Fruit fly (Drosophila melanogaster) whole organism, embryonic: ENCODE measurements around the gene EMC5.

Source experiments
- CG11723 ChIP-seq: fragments of 200-800 bp; sonication (Bioruptor generic); optimal IDR thresholded peaks from 2 replicates; lab custom pipeline; 2017; ENCODE audit warnings: missing biosample characterization, mild to moderate bottlenecking, missing genetic modification characterization
- CG12744 ChIP-seq: fragments of 200-800 bp; sonication (Bioruptor generic); optimal IDR thresholded peaks from 2 replicates; lab custom pipeline; 2016; ENCODE audit warnings: missing biosample characterization, missing genetic modification characterization
- CG15269 ChIP-seq: fragments of 200-800 bp; sonication (Bioruptor generic); optimal IDR thresholded peaks from 2 replicates; lab custom pipeline; 2018; ENCODE audit warnings: missing biosample characterization, mild to moderate bottlenecking, missing genetic modification characterization, moderate library complexity
- CG1602 ChIP-seq: fragments of 200-800 bp; sonication (Bioruptor generic); optimal IDR thresholded peaks from 3 replicates; lab custom pipeline; 2016; ENCODE audit warnings: missing biosample characterization, missing genetic modification characterization
- CG16779 ChIP-seq: fragments of 200-800 bp; sonication (Bioruptor generic); IDR thresholded peaks from 2 replicates; pipeline ENCODE4 v1.3.6; 2022; ENCODE audit warnings: missing biosample characterization, missing genetic modification characterization
- CG17186 ChIP-seq: fragments of 200-800 bp; sonication (Bioruptor generic); optimal IDR thresholded peaks from 3 replicates; lab custom pipeline; 2017; ENCODE audit warnings: missing biosample characterization, missing genetic modification reagents, missing genetic modification characterization
- CG17829 ChIP-seq: fragments of 200-800 bp; optimal IDR thresholded peaks from 2 replicates; lab custom pipeline; 2019; ENCODE audit warnings: missing biosample characterization, mild to moderate bottlenecking, missing genetic modification characterization, moderate library complexity
- CG3995 ChIP-seq: fragments of 200-800 bp; sonication (Bioruptor generic); optimal IDR thresholded peaks from 3 replicates; lab custom pipeline; 2016; ENCODE audit warnings: missing biosample characterization, missing genetic modification characterization
- CG42726 ChIP-seq: fragments of 200-800 bp; sonication (Bioruptor generic); IDR thresholded peaks from 2 replicates; pipeline ENCODE4 v1.3.6; 2022; ENCODE audit warnings: missing biosample characterization, missing genetic modification characterization; ENCODE audit not compliant: partially characterized antibody
- CrebB ChIP-seq: fragments of 200-800 bp; sonication (Bioruptor generic); optimal IDR thresholded peaks from 3 replicates; lab custom pipeline; 2018; ENCODE audit warnings: missing biosample characterization, mild to moderate bottlenecking, missing genetic modification characterization
- Dad ChIP-seq: fragments of 200-800 bp; sonication (Bioruptor generic); optimal IDR thresholded peaks from 3 replicates; lab custom pipeline; 2016; ENCODE audit warnings: missing biosample characterization, missing genetic modification characterization
- Deaf1 ChIP-seq: fragments of 200-800 bp; optimal IDR thresholded peaks from 3 replicates; lab custom pipeline; 2019; ENCODE audit warnings: missing biosample characterization, mild to moderate bottlenecking, missing genetic modification characterization, moderate library complexity
- H2.0 ChIP-seq: fragments of 200-800 bp; sonication (Bioruptor generic); IDR thresholded peaks from 2 replicates; pipeline ENCODE4 v1.3.6; 2022; ENCODE audit warnings: missing biosample characterization, missing genetic modification characterization
- HLHmδ ChIP-seq: fragments of 200-800 bp; sonication (Bioruptor generic); optimal IDR thresholded peaks from 2 replicates; lab custom pipeline; 2018; ENCODE audit warnings: missing biosample characterization, mild to moderate bottlenecking, missing genetic modification characterization, moderate library complexity
- Hmx ChIP-seq: fragments of 200-800 bp; sonication (Bioruptor generic); optimal IDR thresholded peaks from 2 replicates; lab custom pipeline; 2016; ENCODE audit warnings: missing biosample characterization, missing genetic modification characterization
- Hr51 ChIP-seq, 2 experiments: fragments of 200-800 bp; sonication (Bioruptor generic); optimal IDR thresholded peaks; 2 replicates in 1 of 2; 3 replicates in 1 of 2; lab custom pipeline; 2016 to 2018; ENCODE audit warnings: missing biosample characterization in 2 of 2, missing genetic modification characterization in 2 of 2, mild to moderate bottlenecking in 1 of 2, moderate library complexity in 1 of 2
- Mes4 ChIP-seq: fragments of 200-800 bp; sonication (Bioruptor generic); optimal IDR thresholded peaks from 2 replicates; lab custom pipeline; 2016; ENCODE audit warnings: missing biosample characterization, missing genetic modification characterization
- Mrtf ChIP-seq: fragments of 200-800 bp; sonication (Bioruptor generic); IDR thresholded peaks from 3 replicates; pipeline ENCODE4 v1.3.6; 2022; ENCODE audit warnings: missing biosample characterization, missing genetic modification characterization
- NK7.1 ChIP-seq: fragments of 200-800 bp; sonication (Bioruptor generic); optimal IDR thresholded peaks from 3 replicates; lab custom pipeline; 2016; ENCODE audit warnings: missing biosample characterization, missing genetic modification characterization
- Neu2 ChIP-seq: fragments of 200-800 bp; sonication (Bioruptor generic); optimal IDR thresholded peaks from 3 replicates; lab custom pipeline; 2016; ENCODE audit warnings: missing biosample characterization, missing genetic modification characterization, borderline replicate concordance
- Scr ChIP-seq: fragments of 200-800 bp; sonication (Bioruptor generic); IDR thresholded peaks from 2 replicates; pipeline ENCODE4 v1.3.6; 2022; ENCODE audit warnings: missing biosample characterization, missing genetic modification characterization; ENCODE audit not compliant: partially characterized antibody
- ac ChIP-seq: fragments of 200-800 bp; sonication (Bioruptor generic); optimal IDR thresholded peaks from 3 replicates; lab custom pipeline; 2017; ENCODE audit warnings: missing biosample characterization, mild to moderate bottlenecking, missing genetic modification characterization
- cas ChIP-seq: fragments of 200-800 bp; sonication (Bioruptor generic); IDR thresholded peaks from 2 replicates; pipeline ENCODE4 v1.3.6; 2022; ENCODE audit warnings: missing biosample characterization, missing genetic modification characterization
- chn ChIP-seq: fragments of 200-800 bp; sonication (Bioruptor generic); optimal IDR thresholded peaks from 2 replicates; lab custom pipeline; 2016; ENCODE audit warnings: missing biosample characterization, missing genetic modification characterization
- crp ChIP-seq, 2 experiments: fragments of 200-800 bp; sonication (Bioruptor generic); optimal IDR thresholded peaks; 2 replicates in 1 of 2; 3 replicates in 1 of 2; lab custom pipeline; 2017; ENCODE audit warnings: missing biosample characterization in 2 of 2, missing genetic modification characterization in 2 of 2, mild to moderate bottlenecking in 1 of 2, moderate library complexity in 1 of 2
- danr ChIP-seq: fragments of 200-800 bp; sonication (Bioruptor generic); IDR thresholded peaks from 2 replicates; pipeline ENCODE4 v1.3.6; 2022; ENCODE audit warnings: missing biosample characterization, missing genetic modification characterization
- disco-r ChIP-seq: fragments of 200-800 bp; sonication (Bioruptor generic); optimal IDR thresholded peaks from 2 replicates; lab custom pipeline; 2016; ENCODE audit warnings: missing biosample characterization, missing genetic modification characterization
- emc ChIP-seq: fragments of 200-800 bp; sonication (Bioruptor generic); optimal IDR thresholded peaks from 2 replicates; lab custom pipeline; 2016; ENCODE audit warnings: missing biosample characterization, missing genetic modification characterization
- ewg ChIP-seq: fragments of 200-800 bp; sonication (Bioruptor generic); optimal IDR thresholded peaks from 3 replicates; lab custom pipeline; 2017; ENCODE audit warnings: mild to moderate bottlenecking, missing biosample characterization, missing genetic modification reagents, missing genetic modification characterization
- gcm ChIP-seq: fragments of 200-800 bp; sonication (Bioruptor generic); optimal IDR thresholded peaks from 2 replicates; lab custom pipeline; 2019; ENCODE audit warnings: missing biosample characterization, mild to moderate bottlenecking, missing genetic modification characterization, moderate library complexity
- gro ChIP-seq: fragments of 200-800 bp; sonication (Bioruptor generic); optimal IDR thresholded peaks from 2 replicates; lab custom pipeline; 2016; ENCODE audit warnings: missing biosample characterization, missing genetic modification characterization
- gsb ChIP-seq: fragments of 200-800 bp; sonication (Bioruptor generic); IDR thresholded peaks from 2 replicates; pipeline ENCODE4 v1.3.6; 2022; ENCODE audit warnings: missing biosample characterization, missing genetic modification characterization
- jumu ChIP-seq: fragments of 200-800 bp; sonication (Bioruptor generic); optimal IDR thresholded peaks from 3 replicates; lab custom pipeline; 2016; ENCODE audit warnings: missing biosample characterization, missing genetic modification characterization
- kay ChIP-seq: fragments of 200-800 bp; sonication (Bioruptor generic); optimal IDR thresholded peaks from 2 replicates; lab custom pipeline; 2016; ENCODE audit warnings: missing biosample characterization, missing genetic modification characterization
- klu ChIP-seq: fragments of 200-800 bp; sonication (Bioruptor generic); IDR thresholded peaks from 2 replicates; pipeline ENCODE4 v1.3.6; 2022; ENCODE audit warnings: missing biosample characterization, missing genetic modification characterization
- luna ChIP-seq: fragments of 200-800 bp; sonication (Bioruptor generic); optimal IDR thresholded peaks from 2 replicates; lab custom pipeline; 2016; ENCODE audit warnings: missing biosample characterization, missing genetic modification characterization
- maf-S ChIP-seq: fragments of 200-800 bp; sonication (Bioruptor generic); optimal IDR thresholded peaks from 2 replicates; lab custom pipeline; 2016; ENCODE audit warnings: missing biosample characterization, missing genetic modification characterization
- nerfin-1 ChIP-seq: fragments of 200-800 bp; sonication (Bioruptor generic); optimal IDR thresholded peaks from 3 replicates; lab custom pipeline; 2019; ENCODE audit warnings: missing biosample characterization, mild to moderate bottlenecking, missing genetic modification characterization, moderate library complexity
- nom ChIP-seq: fragments of 200-800 bp; sonication (Bioruptor generic); optimal IDR thresholded peaks from 2 replicates; lab custom pipeline; 2017; ENCODE audit warnings: missing biosample characterization, missing genetic modification characterization, mild to moderate bottlenecking, moderate library complexity, missing genetic modification reagents
- odd ChIP-seq: fragments of 200-800 bp; sonication (Bioruptor generic); optimal IDR thresholded peaks from 2 replicates; lab custom pipeline; 2017; ENCODE audit warnings: missing biosample characterization, mild to moderate bottlenecking, missing genetic modification characterization
- sens ChIP-seq: fragments of 200-800 bp; sonication (Bioruptor generic); peaks from one replicate; lab custom pipeline; 2016; ENCODE audit warnings: missing biosample characterization, missing genetic modification characterization
- seq ChIP-seq: fragments of 200-800 bp; sonication (Bioruptor generic); IDR thresholded peaks from 2 replicates; pipeline ENCODE4 v1.3.6; 2022; ENCODE audit warnings: missing biosample characterization, missing genetic modification characterization
- sisA ChIP-seq: fragments of 200-800 bp; sonication (Bioruptor generic); IDR thresholded peaks from 2 replicates; pipeline ENCODE4 v1.3.6; 2022; ENCODE audit warnings: missing biosample characterization, missing genetic modification characterization
- slou ChIP-seq: fragments of 200-800 bp; sonication (Bioruptor generic); optimal IDR thresholded peaks from 3 replicates; lab custom pipeline; 2016; ENCODE audit warnings: missing biosample characterization, missing genetic modification characterization
- tna ChIP-seq: fragments of 200-800 bp; sonication (Bioruptor generic); IDR thresholded peaks from 2 replicates; pipeline ENCODE4 v1.3.6; 2022; ENCODE audit warnings: missing biosample characterization, missing genetic modification characterization; ENCODE audit not compliant: partially characterized antibody
- twi ChIP-seq: fragments of 200-800 bp; optimal IDR thresholded peaks from 2 replicates; lab custom pipeline; 2019; ENCODE audit warnings: missing biosample characterization, mild to moderate bottlenecking, missing genetic modification characterization, moderate library complexity
- zen ChIP-seq: fragments of 200-800 bp; sonication (Bioruptor generic); optimal IDR thresholded peaks from 3 replicates; lab custom pipeline; 2018; ENCODE audit warnings: missing biosample characterization, mild to moderate bottlenecking, missing genetic modification characterization, moderate library complexity
- zen2 ChIP-seq: fragments of 200-800 bp; sonication (Bioruptor generic); IDR thresholded peaks from 3 replicates; pipeline ENCODE4 v1.3.6; 2022; ENCODE audit warnings: missing biosample characterization, missing genetic modification characterization; ENCODE audit not compliant: partially characterized antibody

EMC5 gene

DNA sequence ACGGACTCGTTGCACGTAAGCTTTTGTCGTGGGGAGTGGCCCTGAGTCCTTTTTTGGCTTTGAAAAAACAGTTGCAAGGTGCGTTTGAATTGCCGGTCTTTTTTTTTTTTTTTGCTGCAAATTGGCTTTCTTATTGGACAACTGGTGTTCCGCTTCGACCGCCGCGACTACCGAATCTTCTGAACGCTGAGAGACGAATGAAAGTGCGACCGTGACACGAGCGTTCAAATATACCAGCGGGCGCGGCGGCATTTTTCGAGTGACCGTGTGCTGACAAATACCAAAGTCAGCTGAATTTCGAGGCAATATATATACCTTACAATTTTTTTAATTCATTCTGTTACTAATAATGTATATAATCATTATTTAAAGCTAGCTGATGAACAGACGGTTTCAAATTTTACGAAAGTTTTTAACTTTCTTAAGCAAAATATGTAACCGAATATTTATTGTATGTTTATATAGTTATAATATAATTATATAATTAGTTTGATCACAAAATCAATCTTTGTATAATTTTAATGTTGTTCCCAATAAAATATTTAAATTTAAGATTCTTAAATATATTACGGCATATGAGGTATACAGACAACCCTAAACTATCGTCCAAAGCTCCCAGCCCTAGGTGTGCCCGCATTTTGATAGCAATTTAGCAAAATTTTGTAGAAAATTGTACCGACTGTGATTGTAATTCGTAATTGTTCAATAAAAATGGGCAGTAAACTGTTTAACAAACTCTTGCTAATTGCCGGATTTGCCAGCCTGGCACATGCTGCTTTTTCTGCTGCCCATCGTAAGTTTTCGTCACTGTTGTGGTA, at the start of gene EMC5, which contains the start of gene Swip-1 (continued):
- TF ChIP-seq CG16779 (GFP tag; lab: Robert Waterston, UW): no peak
- no peak for TF ChIP-seq maf-S (GFP tag; lab: Kevin White, UChicago)
- peak; percentile 39; the same call in 1 of the 3 replicates for TF ChIP-seq Mrtf (GFP tag; lab: Robert Waterston, UW)
- no peak for TF ChIP-seq gsb
- 0 out of 3 replicates have a peak, but pooled peaks have one; percentile 16 for TF ChIP-seq zen2 (GFP tag; lab: Robert Waterston, UW)
- TF ChIP-seq Hr51 (GFP tag; optimal IDR thresholded peaks at IDR 0.05; lab: Kevin White, UChicago): peak in 1 of 2 experiments; percentile 64
- TF ChIP-seq Dad (GFP tag; lab: Kevin White, UChicago): no peak
- peak; percentile 69 for TF ChIP-seq HLHmδ (GFP tag; lab: Kevin White, UChicago)
- TF ChIP-seq CG17186 (GFP tag; lab: Kevin White, UChicago): peak; percentile 28
- TF ChIP-seq CG11723 (GFP tag; lab: Kevin White, UChicago): peak; percentile 28
- no peak; the same call in 1 of the 2 replicates for TF ChIP-seq H2.0 (GFP tag; lab: Robert Waterston, UW)
- TF ChIP-seq odd: no peak
- TF ChIP-seq Hmx (GFP tag; lab: Kevin White, UChicago): no peak
- TF ChIP-seq Deaf1 (tag; lab: Kevin White, UChicago): peak; percentile 66
- peak; percentile 45 for TF ChIP-seq slou
- TF ChIP-seq CG1602 (GFP tag; lab: Kevin White, UChicago): peak; percentile 30
- TF ChIP-seq CG3995 (GFP tag; lab: Kevin White, UChicago): peak; percentile 6
- peak; percentile 16 for TF ChIP-seq ewg
- TF ChIP-seq ac (GFP tag; lab: Kevin White, UChicago): no peak
- TF ChIP-seq CG17829 (tag; lab: Kevin White, UChicago): peak; percentile 77
- no peak for TF ChIP-seq gro (GFP tag; lab: Kevin White, UChicago)
- TF ChIP-seq jumu: no peak
- 0 out of 2 replicates have a peak, but pooled peaks have one; percentile 5 for TF ChIP-seq cas (GFP tag; lab: Robert Waterston, UW)
- peak; percentile 55 for TF ChIP-seq twi
- TF ChIP-seq Neu2 (GFP tag; lab: Kevin White, UChicago): no peak
- TF ChIP-seq Scr (GFP tag; lab: Robert Waterston, UW): peak; percentile 71
- TF ChIP-seq klu: peak; percentile 49; the same call in 1 of the 2 replicates
- TF ChIP-seq CrebB (tag; lab: Kevin White, UChicago): peak; percentile 19
- no peak for TF ChIP-seq seq
- TF ChIP-seq tna (GFP tag; lab: Robert Waterston, UW): peak; percentile 56; the same call in 1 of the 2 replicates
- peak; percentile 63 for TF ChIP-seq gcm (GFP tag; lab: Kevin White, UChicago)
- TF ChIP-seq CG12744 (GFP tag; lab: Kevin White, UChicago): no peak
- peak in 1 of 2 experiments; percentile 62 for TF ChIP-seq crp (GFP tag; optimal IDR thresholded peaks at IDR 0.05; lab: Kevin White, UChicago)
- peak; percentile 72 for TF ChIP-seq CG42726 (GFP tag; lab: Robert Waterston, UW)
- TF ChIP-seq kay (GFP tag; lab: Kevin White, UChicago): peak; percentile 16
- TF ChIP-seq zen (tag; lab: Kevin White, UChicago): peak; percentile 34
- TF ChIP-seq Mes4 (GFP tag; lab: Kevin White, UChicago): no peak
- peak; percentile 60; the same call in 1 of the 2 replicates for TF ChIP-seq sisA (GFP tag; lab: Robert Waterston, UW)
- TF ChIP-seq sens (GFP tag; lab: Kevin White, UChicago): peak; percentile 55
- TF ChIP-seq chn (GFP tag; lab: Kevin White, UChicago): no peak
- no peak for TF ChIP-seq emc (GFP tag; lab: Kevin White, UChicago)
- peak; percentile 66 for TF ChIP-seq CG15269 (tag; lab: Kevin White, UChicago)
- peak; percentile 42 for TF ChIP-seq nerfin-1 (tag; lab: Kevin White, UChicago)
- no peak for TF ChIP-seq disco-r
- TF ChIP-seq danr (GFP tag; lab: Robert Waterston, UW): no peak
- TF ChIP-seq luna (GFP tag; lab: Kevin White, UChicago): no peak
- TF ChIP-seq NK7.1 (GFP tag; lab: Kevin White, UChicago): no peak
- peak; percentile 43 for TF ChIP-seq nom
